Worm (Caenorhabditis elegans): ENCODE results near the gene T07G12.4.
A peak's percentile ranks its signal among the peaks of the same experiment; 100 is the strongest.

DNA sequence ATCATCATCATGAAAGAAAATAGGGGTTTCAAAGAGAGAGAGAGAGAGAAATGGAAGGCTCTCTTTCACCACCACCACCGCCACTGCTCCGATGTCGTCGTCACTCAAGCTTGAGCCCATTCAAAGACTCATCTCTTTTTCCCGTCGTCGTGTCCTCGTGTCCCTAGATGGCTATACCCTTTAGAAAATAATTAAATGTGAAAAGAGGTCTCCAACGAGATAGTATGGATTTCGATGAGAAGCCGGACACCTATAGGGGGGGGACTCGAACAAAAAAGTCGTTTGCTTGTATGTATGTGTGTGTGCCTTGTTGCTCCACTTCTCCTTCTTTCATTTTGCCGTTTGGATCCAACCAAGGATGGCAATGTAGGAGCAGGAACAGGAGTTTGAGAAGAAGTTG is 33.5 kb downstream of the T07G12.4 start:
- TF ChIP-seq C34F6.9 (tag; optimal IDR thresholded peaks at IDR 0.05) = peak; percentile 40
- no peak for TF ChIP-seq nhr-11 (tag; optimal IDR thresholded peaks at IDR 0.05)
